Fruit fly (Drosophila melanogaster) whole organism, embryonic: ENCODE results near the gene CG14341.
A peak's percentile ranks its signal among the peaks of the same experiment; 100 is the strongest.

Experiments
- Antp ChIP-seq: fragments of 200-800 bp; sonication (Bioruptor generic); optimal IDR thresholded peaks from 3 replicates; lab custom pipeline; 2016; ENCODE audit warnings: missing biosample characterization, missing genetic modification characterization
- Bdp1 ChIP-seq: fragments of 200-800 bp; sonication (Bioruptor generic); optimal IDR thresholded peaks from 3 replicates; lab custom pipeline; 2016; ENCODE audit warnings: missing biosample characterization, missing genetic modification characterization
- CG11093 ChIP-seq: fragments of 200-800 bp; sonication (Bioruptor generic); IDR thresholded peaks from 3 replicates; pipeline ENCODE4 v1.3.6; 2022; ENCODE audit warnings: missing biosample characterization, missing genetic modification characterization
- CG13894 ChIP-seq: fragments of 200-800 bp; sonication (Bioruptor generic); optimal IDR thresholded peaks from 3 replicates; lab custom pipeline; 2018; ENCODE audit warnings: missing biosample characterization, mild to moderate bottlenecking, missing genetic modification characterization, moderate library complexity
- CG15073 ChIP-seq: fragments of 200-800 bp; sonication (Bioruptor generic); optimal IDR thresholded peaks from 2 replicates; lab custom pipeline; 2016; ENCODE audit warnings: missing biosample characterization, missing genetic modification characterization
- CG17385 ChIP-seq: fragments of 200-800 bp; sonication (Bioruptor generic); optimal IDR thresholded peaks from 3 replicates; lab custom pipeline; 2018; ENCODE audit warnings: missing biosample characterization, mild to moderate bottlenecking, missing genetic modification characterization
- CG3065 ChIP-seq: fragments of 200-800 bp; sonication (Bioruptor generic); optimal IDR thresholded peaks from 2 replicates; lab custom pipeline; 2016; ENCODE audit warnings: missing biosample characterization, missing genetic modification characterization
- CG34422 ChIP-seq: fragments of 200-800 bp; sonication (Bioruptor generic); IDR thresholded peaks from 3 replicates; pipeline ENCODE4 v1.3.6; 2022; ENCODE audit warnings: missing biosample characterization, missing genetic modification characterization
- CG4617 ChIP-seq: fragments of 200-800 bp; sonication (Bioruptor generic); optimal IDR thresholded peaks from 3 replicates; lab custom pipeline; 2016; ENCODE audit warnings: missing biosample characterization, missing genetic modification characterization, borderline replicate concordance
- CG6654 ChIP-seq: fragments of 200-800 bp; sonication (Bioruptor generic); optimal IDR thresholded peaks from 2 replicates; lab custom pipeline; 2017; ENCODE audit warnings: missing biosample characterization, mild to moderate bottlenecking, missing genetic modification characterization
- CG6689 ChIP-seq: fragments of 200-800 bp; sonication (Bioruptor generic); IDR thresholded peaks from 2 replicates; pipeline ENCODE4 v1.3.6; 2022; ENCODE audit warnings: missing biosample characterization, missing genetic modification characterization
- CG6765 ChIP-seq: fragments of 200-800 bp; sonication (Bioruptor generic); optimal IDR thresholded peaks from 3 replicates; lab custom pipeline; 2017; ENCODE audit warnings: missing biosample characterization, mild to moderate bottlenecking, missing genetic modification characterization
- CG7786 ChIP-seq: fragments of 200-800 bp; sonication (Bioruptor generic); optimal IDR thresholded peaks from 2 replicates; lab custom pipeline; 2016; ENCODE audit warnings: missing biosample characterization, missing genetic modification characterization
- CG9437 ChIP-seq: fragments of 200-800 bp; sonication (Bioruptor generic); optimal IDR thresholded peaks from 2 replicates; lab custom pipeline; 2018; ENCODE audit warnings: missing biosample characterization, mild to moderate bottlenecking, missing genetic modification characterization
- CG9609 ChIP-seq: fragments of 200-800 bp; sonication (Bioruptor generic); optimal IDR thresholded peaks from 3 replicates; lab custom pipeline; 2016; ENCODE audit warnings: missing biosample characterization, missing genetic modification characterization
- Chrac-16 ChIP-seq: fragments of 200-800 bp; sonication (Bioruptor generic); optimal IDR thresholded peaks from 3 replicates; lab custom pipeline; 2016; ENCODE audit warnings: missing biosample characterization, missing genetic modification characterization
- Doc3 ChIP-seq: fragments of 200-800 bp; sonication (Bioruptor generic); IDR thresholded peaks from 3 replicates; pipeline ENCODE4 v1.3.6; 2022; ENCODE audit warnings: missing biosample characterization, missing genetic modification characterization; ENCODE audit not compliant: partially characterized antibody
- Drgx ChIP-seq: fragments of 200-800 bp; sonication (Bioruptor generic); IDR thresholded peaks from 2 replicates; pipeline ENCODE4 v1.3.6; 2022; ENCODE audit warnings: missing biosample characterization, missing genetic modification characterization
- GATAe ChIP-seq: fragments of 200-800 bp; sonication (Bioruptor generic); conservative IDR thresholded peaks from 2 replicates; pipeline ENCODE4 v1.3.6; 2022; ENCODE audit warnings: missing biosample characterization, missing genetic modification characterization
- Hmx ChIP-seq: fragments of 200-800 bp; sonication (Bioruptor generic); optimal IDR thresholded peaks from 2 replicates; lab custom pipeline; 2016; ENCODE audit warnings: missing biosample characterization, missing genetic modification characterization
- Hr78 ChIP-seq, 2 experiments: fragments of 200-800 bp in 1 of 2; fragments of >200 bp in 1 of 2; sonication (Bioruptor generic) in 1 of 2; optimal IDR thresholded peaks; 2 replicates each; lab custom pipeline; 2017 to 2019; ENCODE audit warnings: missing biosample characterization in 2 of 2, missing genetic modification characterization in 2 of 2, mild to moderate bottlenecking in 1 of 2, moderate library complexity in 1 of 2
- Mes4 ChIP-seq: fragments of 200-800 bp; sonication (Bioruptor generic); optimal IDR thresholded peaks from 2 replicates; lab custom pipeline; 2016; ENCODE audit warnings: missing biosample characterization, missing genetic modification characterization
- Myb ChIP-seq: fragments of 200-800 bp; sonication (Bioruptor generic); optimal IDR thresholded peaks from 2 replicates; lab custom pipeline; 2016; ENCODE audit warnings: missing biosample characterization, missing genetic modification characterization
- Scr ChIP-seq: fragments of 200-800 bp; sonication (Bioruptor generic); IDR thresholded peaks from 2 replicates; pipeline ENCODE4 v1.3.6; 2022; ENCODE audit warnings: missing biosample characterization, missing genetic modification characterization; ENCODE audit not compliant: partially characterized antibody
- bab2 ChIP-seq: fragments of 200-800 bp; sonication (Bioruptor generic); optimal IDR thresholded peaks from 2 replicates; lab custom pipeline; 2016; ENCODE audit warnings: missing biosample characterization, missing genetic modification characterization
- br ChIP-seq: fragments of >200 bp; optimal IDR thresholded peaks from 2 replicates; lab custom pipeline; 2017
- cwo ChIP-seq: fragments of 200-800 bp; sonication (Bioruptor generic); optimal IDR thresholded peaks from 3 replicates; lab custom pipeline; 2017; ENCODE audit warnings: missing biosample characterization, missing genetic modification characterization, mild to moderate bottlenecking, moderate library complexity, missing genetic modification reagents
- dm ChIP-seq: fragments of 200-800 bp; sonication (Bioruptor generic); optimal IDR thresholded peaks from 3 replicates; lab custom pipeline; 2016; ENCODE audit warnings: missing biosample characterization, missing genetic modification characterization
- esg ChIP-seq: fragments of 200-800 bp; sonication (Bioruptor generic); conservative IDR thresholded peaks from 2 replicates; pipeline ENCODE4 v1.3.6; 2022; ENCODE audit warnings: missing biosample characterization, missing genetic modification characterization
- exex ChIP-seq: fragments of 200-800 bp; sonication (Bioruptor generic); optimal IDR thresholded peaks from 4 replicates; lab custom pipeline; 2018; ENCODE audit warnings: missing biosample characterization, mild to moderate bottlenecking, missing genetic modification characterization, moderate library complexity
- eyg ChIP-seq: fragments of 200-800 bp; sonication (Bioruptor generic); optimal IDR thresholded peaks from 3 replicates; lab custom pipeline; 2016; ENCODE audit warnings: missing biosample characterization, missing genetic modification characterization
- gt ChIP-seq: fragments of 200-800 bp; sonication (Bioruptor generic); IDR thresholded peaks from 2 replicates; pipeline ENCODE4 v1.3.6; 2022; ENCODE audit warnings: missing biosample characterization, missing genetic modification characterization
- ham ChIP-seq: fragments of 200-800 bp; sonication (Bioruptor generic); IDR thresholded peaks from 2 replicates; pipeline ENCODE4 v1.3.6; 2022; ENCODE audit warnings: missing biosample characterization, missing genetic modification characterization
- jing ChIP-seq: fragments of 200-800 bp; sonication (Bioruptor generic); optimal IDR thresholded peaks from 2 replicates; lab custom pipeline; 2018; ENCODE audit warnings: missing biosample characterization, mild to moderate bottlenecking, missing genetic modification characterization
- kni ChIP-seq: fragments of 200-800 bp; sonication (Bioruptor generic); optimal IDR thresholded peaks from 3 replicates; lab custom pipeline; 2017; ENCODE audit warnings: mild to moderate bottlenecking, missing biosample characterization, missing genetic modification reagents, missing genetic modification characterization
- lmd ChIP-seq: fragments of 200-800 bp; sonication (Bioruptor generic); IDR thresholded peaks from 2 replicates; pipeline ENCODE4 v1.3.6; 2022; ENCODE audit warnings: missing biosample characterization, missing genetic modification characterization
- mirr ChIP-seq: fragments of 200-800 bp; sonication (Bioruptor generic); optimal IDR thresholded peaks from 3 replicates; lab custom pipeline; 2018; ENCODE audit warnings: missing biosample characterization, mild to moderate bottlenecking, missing genetic modification characterization
- nmo ChIP-seq: fragments of 200-800 bp; sonication (Bioruptor generic); optimal IDR thresholded peaks from 2 replicates; lab custom pipeline; 2018; ENCODE audit warnings: missing biosample characterization, mild to moderate bottlenecking, missing genetic modification characterization, moderate library complexity
- otp ChIP-seq: fragments of 200-800 bp; sonication (Bioruptor generic); IDR thresholded peaks from 3 replicates; pipeline ENCODE4, ENCODE4 v1.3.6; 2022; ENCODE audit warnings: missing biosample characterization, missing genetic modification characterization
- psq ChIP-seq: fragments of 200-800 bp; sonication (Bioruptor generic); optimal IDR thresholded peaks from 2 replicates; lab custom pipeline; 2017; ENCODE audit warnings: missing biosample characterization, missing genetic modification characterization
- rib ChIP-seq: fragments of 200-800 bp; sonication (Bioruptor generic); IDR thresholded peaks from 2 replicates; pipeline ENCODE4 v1.3.6; 2022; ENCODE audit warnings: missing biosample characterization, missing genetic modification characterization
- ro ChIP-seq: fragments of 200-800 bp; sonication (Bioruptor generic); IDR thresholded peaks from 2 replicates; pipeline ENCODE4 v1.3.6; 2022; ENCODE audit warnings: missing biosample characterization, missing genetic modification characterization
- sd ChIP-seq: fragments of 200-800 bp; sonication (Bioruptor generic); optimal IDR thresholded peaks from 3 replicates; lab custom pipeline; 2018; ENCODE audit warnings: missing biosample characterization, mild to moderate bottlenecking, missing genetic modification characterization, moderate library complexity
- shn ChIP-seq: fragments of 200-800 bp; sonication (Bioruptor generic); optimal IDR thresholded peaks from 3 replicates; lab custom pipeline; 2016; ENCODE audit warnings: missing biosample characterization, missing genetic modification characterization
- sima ChIP-seq: fragments of 200-800 bp; sonication (Bioruptor generic); optimal IDR thresholded peaks from 2 replicates; lab custom pipeline; 2016; ENCODE audit warnings: missing biosample characterization, missing genetic modification characterization
- sob ChIP-seq: fragments of 200-800 bp; sonication (Bioruptor generic); IDR thresholded peaks from 2 replicates; pipeline ENCODE4 v1.3.6; 2022; ENCODE audit warnings: missing biosample characterization, missing genetic modification characterization
- stwl ChIP-seq: fragments of 200-800 bp; sonication (Bioruptor generic); optimal IDR thresholded peaks from 3 replicates; lab custom pipeline; 2018; ENCODE audit warnings: missing biosample characterization, mild to moderate bottlenecking, missing genetic modification characterization, moderate library complexity
- ttk ChIP-seq: fragments of 200-800 bp; sonication (Bioruptor generic); IDR thresholded peaks from 2 replicates; pipeline ENCODE4 v2.1.2; 2022; ENCODE audit warnings: missing biosample characterization, missing genetic modification characterization

The CG14341 gene

DNA sequence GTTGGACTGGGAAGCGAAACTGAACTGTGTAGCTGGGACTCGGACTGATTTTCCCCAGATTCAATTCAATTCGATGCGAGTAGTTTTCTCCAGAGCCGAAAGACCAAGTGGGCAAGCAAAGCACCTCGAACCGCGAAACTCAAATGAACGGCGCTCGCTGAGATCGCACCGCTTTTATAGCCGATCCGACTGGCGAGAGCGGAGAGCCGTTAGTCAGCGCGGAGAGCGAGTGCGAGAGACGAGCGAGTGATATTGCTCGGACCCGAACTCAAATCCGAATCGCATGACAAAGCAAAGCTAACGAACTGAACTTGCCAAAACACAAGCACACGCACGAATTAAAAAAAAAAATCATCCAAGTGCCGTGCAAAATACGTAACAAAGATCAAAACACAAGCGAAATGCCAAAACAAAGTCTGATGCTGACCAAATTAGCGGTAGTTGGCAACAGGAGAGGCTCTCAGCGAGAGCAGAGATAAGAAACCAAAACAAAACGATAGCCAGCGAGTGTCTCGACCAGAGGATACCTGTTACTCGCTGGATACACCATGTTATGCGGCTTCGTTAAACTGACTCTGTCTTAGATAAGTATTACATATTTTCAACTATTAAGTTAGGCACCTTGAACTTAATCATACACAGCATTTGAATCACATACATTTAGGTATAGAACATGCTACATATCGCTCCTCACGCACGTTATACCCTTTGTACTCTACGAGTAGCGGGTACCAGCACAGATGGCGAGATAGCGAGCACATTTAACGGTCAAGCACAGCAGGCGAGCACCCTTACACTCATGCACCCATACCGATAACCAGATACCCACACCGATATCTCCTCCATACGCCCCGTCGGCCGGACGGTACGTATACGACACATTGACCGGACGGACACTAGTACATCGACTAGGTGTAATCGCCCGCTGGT is 47.2 kb upstream of the CG14341 start (continued):
- TF ChIP-seq otp (GFP tag; lab: Robert Waterston, UW) (peak; percentile 40; the same call in 1 of the 3 replicates), Hmx (GFP tag; lab: Kevin White, UChicago) (peak; percentile 6), CG6654 (peak; percentile 28), bab2 (GFP tag; lab: Kevin White, UChicago) (peak; percentile 51), Mes4 (GFP tag; lab: Kevin White, UChicago) (peak; percentile 32), CG3065 (no peak), shn (GFP tag; lab: Kevin White, UChicago) (peak; percentile 75), CG9609 (GFP tag; lab: Kevin White, UChicago) (peak; percentile 81), br (no peak), CG11093 (GFP tag; lab: Robert Waterston, UW) (peak; percentile 54; the same call in 2 of the 3 replicates), Hr78 (GFP tag; optimal IDR thresholded peaks at IDR 0.05; lab: Kevin White, UChicago) (peak in 1 of 2 experiments; percentile 54), CG17385 (GFP tag; lab: Kevin White, UChicago) (peak; percentile 54), Myb (GFP tag; lab: Kevin White, UChicago) (peak; percentile 41), CG15073 (GFP tag; lab: Kevin White, UChicago) (no peak), ttk (GFP tag; lab: Robert Waterston, UW) (peak; percentile 30; the same call in 1 of the 2 replicates), gt (GFP tag; lab: Robert Waterston, UW) (no peak), jing (GFP tag; lab: Kevin White, UChicago) (peak; percentile 47), ro (GFP tag; lab: Robert Waterston, UW) (peak; percentile 35; the same call in 1 of the 2 replicates), Doc3 (no peak; the same call in 2 of the 3 replicates), CG13894 (tag; lab: Kevin White, UChicago) (peak; percentile 13), stwl (tag; lab: Kevin White, UChicago) (peak; percentile 4), ham (no peak), nmo (GFP tag; lab: Kevin White, UChicago) (peak; percentile 75), lmd (GFP tag; lab: Robert Waterston, UW) (peak; percentile 82), eyg (GFP tag; lab: Kevin White, UChicago) (no peak), CG34422 (GFP tag; lab: Robert Waterston, UW) (peak; percentile 66; the same call in 2 of the 3 replicates), sob (peak; percentile 77), sima (GFP tag; lab: Kevin White, UChicago) (no peak), Chrac-16 (peak; percentile 67), Antp (GFP tag; lab: Kevin White, UChicago) (peak; percentile 21), psq (GFP tag; lab: Kevin White, UChicago) (peak; percentile 7), CG6689 (GFP tag; lab: Robert Waterston, UW) (peak; percentile 85), CG4617 (GFP tag; lab: Kevin White, UChicago) (peak; percentile 39)
- TF ChIP-seq, all 482 proteins: peak for 355

DNA sequence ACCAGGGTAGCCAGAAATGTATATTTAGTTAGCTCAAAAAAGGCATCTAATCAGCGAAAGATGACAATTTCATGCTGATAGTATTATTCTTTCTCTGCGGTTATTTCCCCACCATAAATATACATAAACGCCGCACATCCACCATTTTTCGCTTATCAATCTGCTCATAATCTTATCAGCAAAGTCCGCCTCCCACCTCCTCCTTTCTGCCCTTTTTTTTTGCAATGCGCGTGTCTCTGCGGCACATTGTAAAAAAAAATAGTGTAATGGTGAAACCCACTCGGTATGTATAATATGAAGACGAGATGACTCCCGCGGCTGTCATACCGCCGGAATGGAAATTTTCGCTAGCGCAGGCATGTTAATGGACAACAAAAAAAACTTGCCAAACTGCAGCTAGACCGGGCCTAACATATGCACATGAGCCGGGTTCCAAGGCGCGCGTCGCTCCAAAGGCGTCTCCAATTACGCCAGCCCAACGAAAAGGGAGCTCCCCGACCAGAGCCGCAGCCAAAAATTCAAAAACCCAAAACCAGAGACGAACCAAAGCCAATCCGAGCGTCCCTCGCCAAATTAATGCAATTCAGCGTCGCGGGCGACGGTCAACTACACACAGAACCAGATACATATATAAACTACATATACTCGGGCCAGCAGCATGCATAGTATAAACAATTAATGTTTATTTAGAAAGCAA is 46.0 kb upstream of the CG14341 start:
- TF ChIP-seq rib (GFP tag; lab: Robert Waterston, UW) (0 out of 2 replicates have a peak, but pooled peaks have one; percentile 9), Drgx (GFP tag; lab: Robert Waterston, UW) (0 out of 2 replicates have a peak, but pooled peaks have one; percentile 21), Bdp1 (GFP tag; lab: Kevin White, UChicago) (no peak), exex (peak; percentile 51), esg (GFP tag; lab: Robert Waterston, UW) (no peak), CG7786 (GFP tag; lab: Kevin White, UChicago) (no peak), CG9437 (GFP tag; lab: Kevin White, UChicago) (no peak), cwo (peak; percentile 32), GATAe (GFP tag; lab: Robert Waterston, UW) (peak; percentile 95), sd (tag; lab: Kevin White, UChicago) (peak; percentile 9), Scr (GFP tag; lab: Robert Waterston, UW) (no peak), mirr (GFP tag; lab: Kevin White, UChicago) (peak; percentile 11), dm (GFP tag; lab: Kevin White, UChicago) (no peak), CG6765 (GFP tag; lab: Kevin White, UChicago) (no peak), kni (GFP tag; lab: Kevin White, UChicago) (no peak)
